Fruit fly (Drosophila melanogaster): ENCODE data around the gene CG5421.

Gene CG5421

dm6 chr2L:12427487-12428101, 20.3 kb downstream of the CG5421 start, which contains the start of the genes CG5446 and Trm1 (continued):
- TF ChIP-seq caup (GFP tag; optimal IDR thresholded peaks at IDR 0.05; ENCODE audit: severe bottlenecking) = peak; percentile 67
- peak in 1 of 2 experiments; percentile 66 for TF ChIP-seq Eip74EF (GFP tag; optimal IDR thresholded peaks at IDR 0.05)
- peak; percentile 73 for TF ChIP-seq Blimp-1 (GFP tag; optimal IDR thresholded peaks at IDR 0.05)
- TF ChIP-seq ase (GFP tag; IDR thresholded peaks at IDR 0.05) = 0 out of 3 replicates have a peak, but pooled peaks have one; percentile 43
- TF ChIP-seq Nf-YB (GFP tag; optimal IDR thresholded peaks at IDR 0.05) = peak; percentile 62
- 0 out of 2 replicates have a peak, but pooled peaks have one; percentile 38 for TF ChIP-seq stc (GFP tag; IDR thresholded peaks at IDR 0.05)
- peak; percentile 78 for TF ChIP-seq CG10979 (tag; optimal IDR thresholded peaks at IDR 0.05)
- peak; percentile 73 for TF ChIP-seq CG6689 (GFP tag; IDR thresholded peaks at IDR 0.05)
- TF ChIP-seq ttk (GFP tag; IDR thresholded peaks at IDR 0.05) = peak; percentile 51; the same call in 1 of the 2 replicates
- TF ChIP-seq lilli (GFP tag; optimal IDR thresholded peaks at IDR 0.05) = peak; percentile 47
- peak; percentile 91 for TF ChIP-seq CG17361 (GFP tag; IDR thresholded peaks at IDR 0.05)
- no peak for TF ChIP-seq Antp (GFP tag; optimal IDR thresholded peaks at IDR 0.05)
- TF ChIP-seq slbo (GFP tag; IDR thresholded peaks at IDR 0.05) = peak; percentile 75
- TF ChIP-seq CG30020 (tag; optimal IDR thresholded peaks at IDR 0.05) = peak; percentile 81
- peak; percentile 39 for TF ChIP-seq CG6254 (GFP tag; optimal IDR thresholded peaks at IDR 0.05)
- peak; percentile 72 for TF ChIP-seq CG15696 (tag; optimal IDR thresholded peaks at IDR 0.05)
- no peak for TF ChIP-seq kah (GFP tag; optimal IDR thresholded peaks at IDR 0.05)
- peak; percentile 14 for TF ChIP-seq tio (GFP tag; optimal IDR thresholded peaks at IDR 0.05)
- peak; percentile 70 for TF ChIP-seq Six4 (GFP tag; optimal IDR thresholded peaks at IDR 0.05)
- no peak; the same call in 1 of the 2 replicates for TF ChIP-seq esg (GFP tag; conservative IDR thresholded peaks at IDR 0.05)
- no peak for TF ChIP-seq CG1647 (GFP tag; optimal IDR thresholded peaks at IDR 0.05)
- peak; percentile 34 for TF ChIP-seq dm (GFP tag; optimal IDR thresholded peaks at IDR 0.05)
- TF ChIP-seq gsb (GFP tag; IDR thresholded peaks at IDR 0.05) = no peak
- peak; percentile 24 for TF ChIP-seq stwl (tag; optimal IDR thresholded peaks at IDR 0.05)
- no peak for TF ChIP-seq Optix (GFP tag; IDR thresholded peaks at IDR 0.05)
- TF ChIP-seq CG33213 (GFP tag; optimal IDR thresholded peaks at IDR 0.05) = no peak
- peak; percentile 74 for TF ChIP-seq CG10209 (GFP tag; optimal IDR thresholded peaks at IDR 0.05)
- TF ChIP-seq Dek (tag; optimal IDR thresholded peaks at IDR 0.05) = peak; percentile 74
- peak; percentile 6 for TF ChIP-seq Usf (GFP tag; optimal IDR thresholded peaks at IDR 0.05)
- no peak for TF ChIP-seq chn (GFP tag; optimal IDR thresholded peaks at IDR 0.05)
- TF ChIP-seq HLHmδ (GFP tag; optimal IDR thresholded peaks at IDR 0.05) = no peak
- no peak for TF ChIP-seq Poxn (GFP tag; IDR thresholded peaks at IDR 0.05)
- TF ChIP-seq CG13894 (tag; optimal IDR thresholded peaks at IDR 0.05) = peak; percentile 47
- TF ChIP-seq Scr (GFP tag; IDR thresholded peaks at IDR 0.05; ENCODE audit: partially characterized antibody) = peak; percentile 24; the same call in 1 of the 2 replicates
- no peak for TF ChIP-seq CG17612 (GFP tag; IDR thresholded peaks at IDR 0.05)
- TF ChIP-seq Dfd (GFP tag; optimal IDR thresholded peaks at IDR 0.05) = no peak
- peak; percentile 48 for TF ChIP-seq E2f1 (GFP tag; IDR thresholded peaks at IDR 0.05)
- peak; percentile 67 for TF ChIP-seq CG4424 (GFP tag; optimal IDR thresholded peaks at IDR 0.05)
- TF ChIP-seq CG11560 (tag; IDR thresholded peaks at IDR 0.05) = no peak
- TF ChIP-seq CG8290 (GFP tag; optimal IDR thresholded peaks at IDR 0.05) = peak; percentile 32
- no peak for TF ChIP-seq CG8290 (tag; optimal IDR thresholded peaks at IDR 0.05)
- no peak for TF ChIP-seq CG2875 (GFP tag; optimal IDR thresholded peaks at IDR 0.05)
- TF ChIP-seq Doc2 (GFP tag; IDR thresholded peaks at IDR 0.05) = no peak
- no peak for TF ChIP-seq gro (GFP tag; optimal IDR thresholded peaks at IDR 0.05)
- peak; percentile 7; the same call in 1 of the 2 replicates for TF ChIP-seq lmd (GFP tag; IDR thresholded peaks at IDR 0.05)
- TF ChIP-seq tgo (GFP tag; IDR thresholded peaks at IDR 0.05) = peak; percentile 76
- peak; percentile 73 for TF ChIP-seq trem (tag; optimal IDR thresholded peaks at IDR 0.05)
- peak; percentile 53 for TF ChIP-seq nerfin-1 (tag; optimal IDR thresholded peaks at IDR 0.05)
- peak; percentile 56 for TF ChIP-seq Rfx (GFP tag; IDR thresholded peaks at IDR 0.05)
- no peak for TF ChIP-seq bigmax (GFP tag; optimal IDR thresholded peaks at IDR 0.05)

Data from whole organism, embryonic.